Fruit fly (Drosophila melanogaster): ENCODE measurements around the gene CG14131.

DNA sequence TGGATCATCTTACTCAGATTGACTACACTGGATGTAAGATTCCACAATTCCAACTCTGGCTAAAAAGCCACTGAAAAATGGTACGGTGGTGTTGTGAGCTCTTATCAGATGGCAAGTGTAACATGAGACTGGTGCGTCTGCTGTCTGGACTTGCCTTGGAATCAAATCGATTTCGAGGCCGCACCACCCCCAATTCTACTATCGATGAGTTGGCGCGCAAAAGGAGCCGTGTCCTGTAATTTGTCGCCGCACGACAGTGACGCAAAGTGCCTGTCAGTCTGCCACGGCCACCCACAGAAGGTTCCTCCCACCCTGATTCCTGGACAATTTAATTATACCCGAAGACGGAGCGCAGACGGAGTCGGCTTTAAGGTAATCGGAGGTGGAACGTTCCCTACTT, 10.3 kb upstream of the CG14131 start:
- TF ChIP-seq Dll (optimal IDR thresholded peaks at IDR 0.05) (no peak), CG8478 (optimal IDR thresholded peaks at IDR 0.05) (no peak), psq (optimal IDR thresholded peaks at IDR 0.05) (no peak), pan (optimal IDR thresholded peaks at IDR 0.05) (no peak), EcR (GFP tag; optimal IDR thresholded peaks at IDR 0.05) (no peak), usp (GFP tag; optimal IDR thresholded peaks at IDR 0.05) (no peak)
